Fruit fly (Drosophila melanogaster): ENCODE measurements around the gene sba.

Gene sba

dm6 chr3R:23941643-23942424, 19.1 kb upstream of the sba start (continued):
- TF ChIP-seq CG5245 (GFP tag; optimal IDR thresholded peaks at IDR 0.05) (no peak), CG34422 (GFP tag; IDR thresholded peaks at IDR 0.05) (peak; percentile 27; the same call in 1 of the 3 replicates), trh (GFP tag; optimal IDR thresholded peaks at IDR 0.05) (no peak), hkb (optimal IDR thresholded peaks at IDR 0.05) (no peak), hkb (GFP tag; IDR thresholded peaks at IDR 0.05) (peak; percentile 40; the same call in 1 of the 2 replicates), Hey (tag; optimal IDR thresholded peaks at IDR 0.05) (no peak), CG18599 (GFP tag; optimal IDR thresholded peaks at IDR 0.05) (peak; percentile 65), Dp (GFP tag; optimal IDR thresholded peaks at IDR 0.05) (no peak), CG3407 (GFP tag; optimal IDR thresholded peaks at IDR 0.05) (no peak), CG4820 (GFP tag; optimal IDR thresholded peaks at IDR 0.05) (peak; percentile 22), Chrac-16 (GFP tag; optimal IDR thresholded peaks at IDR 0.05) (peak; percentile 1), CG2120 (GFP tag; optimal IDR thresholded peaks at IDR 0.05) (peak; percentile 68), CG2129 (GFP tag; IDR thresholded peaks at IDR 0.05; ENCODE audit: partially characterized antibody) (no peak), nau (GFP tag; optimal IDR thresholded peaks at IDR 0.05) (peak; percentile 7), sens (GFP tag) (peak; percentile 92), dati (GFP tag; IDR thresholded peaks at IDR 0.05) (no peak), CG10321 (GFP tag; IDR thresholded peaks at IDR 0.05) (0 out of 2 replicates have a peak, but pooled peaks have one; percentile 28), Sry-δ (GFP tag; optimal IDR thresholded peaks at IDR 0.05) (peak; percentile 4), lilli (GFP tag; optimal IDR thresholded peaks at IDR 0.05) (peak; percentile 63), kah (GFP tag; optimal IDR thresholded peaks at IDR 0.05) (no peak), D19A (tag; optimal IDR thresholded peaks at IDR 0.05) (no peak), Mad (GFP tag; optimal IDR thresholded peaks at IDR 0.05) (peak; percentile 7), CG1832 (GFP tag; optimal IDR thresholded peaks at IDR 0.05) (no peak), seq (GFP tag; IDR thresholded peaks at IDR 0.05) (peak; percentile 29; the same call in 1 of the 2 replicates), fd96Cb (tag; optimal IDR thresholded peaks at IDR 0.05) (peak; percentile 8), B-H1 (GFP tag; IDR thresholded peaks at IDR 0.05) (no peak), exex (tag; optimal IDR thresholded peaks at IDR 0.05) (peak; percentile 7), ab (GFP tag; optimal IDR thresholded peaks at IDR 0.05) (no peak), slp2 (GFP tag; optimal IDR thresholded peaks at IDR 0.05) (peak; percentile 5), crol (GFP tag; IDR thresholded peaks at IDR 0.05) (0 out of 2 replicates have a peak, but pooled peaks have one; percentile 14), CG10147 (GFP tag; optimal IDR thresholded peaks at IDR 0.05) (no peak), CG9215 (GFP tag; IDR thresholded peaks at IDR 0.05) (peak; percentile 38; the same call in 1 of the 2 replicates), Elba2 (GFP tag; optimal IDR thresholded peaks at IDR 0.05) (no peak), CG15269 (tag; optimal IDR thresholded peaks at IDR 0.05) (peak; percentile 19), unpg (GFP tag; optimal IDR thresholded peaks at IDR 0.05) (peak; percentile 39), CTCF (GFP tag; optimal IDR thresholded peaks at IDR 0.05) (no peak), CG10959 (GFP tag; IDR thresholded peaks at IDR 0.05) (no peak), Hsf (GFP tag; optimal IDR thresholded peaks at IDR 0.05) (peak; percentile 32), HLH3B (GFP tag; IDR thresholded peaks at IDR 0.05) (peak; percentile 62), Dek (tag; optimal IDR thresholded peaks at IDR 0.05) (peak; percentile 9), CG2116 (GFP tag; optimal IDR thresholded peaks at IDR 0.05) (no peak), CG12744 (GFP tag; optimal IDR thresholded peaks at IDR 0.05) (no peak), grau (tag; optimal IDR thresholded peaks at IDR 0.05) (peak; percentile 15), inv (GFP tag; IDR thresholded peaks at IDR 0.05; ENCODE audit: partially characterized antibody) (no peak), CG3163 (GFP tag; optimal IDR thresholded peaks at IDR 0.05) (no peak), al (GFP tag; IDR thresholded peaks at IDR 0.05) (0 out of 2 replicates have a peak, but pooled peaks have one; percentile 28), CG16863 (GFP tag; optimal IDR thresholded peaks at IDR 0.05) (peak; percentile 40), CG17328 (GFP tag; IDR thresholded peaks at IDR 0.05) (peak; percentile 46; the same call in 1 of the 2 replicates), prd (optimal IDR thresholded peaks at IDR 0.05) (no peak), prd (GFP tag; IDR thresholded peaks at IDR 0.05) (peak; percentile 75), vvl (GFP tag; IDR thresholded peaks at IDR 0.05) (peak; percentile 64)

Measured in whole organism, embryonic.